Worm (Caenorhabditis elegans) whole organism, L2 larva: ENCODE results near the gene srz-82.

Experiments used
- R02D3.7 ChIP-seq: fragments of 150-350 bp; optimal IDR thresholded peaks from 2 replicates; lab custom pipeline; 2014; ENCODE audit warnings: missing biosample characterization, missing genetic modification characterization
- lin-13 ChIP-seq: fragments of 150-350 bp; optimal IDR thresholded peaks from 2 replicates; lab custom pipeline; 2014; ENCODE audit warnings: missing biosample characterization, missing genetic modification reagents, missing genetic modification characterization
- lsy-2 ChIP-seq, 2 experiments: fragments of 150-350 bp in 1 of 2; sonication (generic microtip) in 1 of 2; optimal IDR thresholded peaks; 2 replicates each; lab custom pipeline; 2014 to 2017; ENCODE audit warnings: missing biosample characterization in 2 of 2, missing genetic modification characterization in 2 of 2
- nhr-129 ChIP-seq: fragments of 150-350 bp; optimal IDR thresholded peaks from 2 replicates; lab custom pipeline; 2014; ENCODE audit warnings: missing biosample characterization, missing genetic modification characterization
- nhr-237 ChIP-seq: fragments of 150-350 bp; optimal IDR thresholded peaks from 2 replicates; lab custom pipeline; 2014; ENCODE audit warnings: missing biosample characterization, missing genetic modification characterization
- peb-1 ChIP-seq: fragments of 150-350 bp; optimal IDR thresholded peaks from 2 replicates; lab custom pipeline; 2014; ENCODE audit warnings: missing biosample characterization, missing genetic modification characterization
- ztf-1 ChIP-seq: fragments of 200-800 bp; sonication (Bioruptor generic); conservative IDR thresholded peaks from 2 replicates; pipeline ENCODE4 v1.3.6; 2022; ENCODE audit warnings: missing genetic modification characterization, missing compliant biosample characterization

- TF ChIP-seq nhr-237 (tag; lab: Kevin White, UChicago), result no peak
- no peak for TF ChIP-seq nhr-129
- no peak for TF ChIP-seq lin-13
- TF ChIP-seq ztf-1 (GFP tag; lab: Robert Waterston, UW), result no peak
- TF ChIP-seq peb-1, result no peak
- no peak for TF ChIP-seq R02D3.7 (tag; lab: Kevin White, UChicago)
- no peak for TF ChIP-seq lsy-2 (tag; optimal IDR thresholded peaks at IDR 0.05; lab: Kevin White, UChicago)
Measured at ce11 chrIV:3491477-3491876, 8.8 kb downstream of the srz-82 start, which contains the start of gene srz-78.
